Fruit fly (Drosophila melanogaster): ENCODE data around the gene CG34140.

The CG34140 gene

dm6 chr3L:224004-224951 is 40.1 kb upstream of the CG34140 start (continued):
- TF ChIP-seq CG7271 (tag; optimal IDR thresholded peaks at IDR 0.05) = no peak
- TF ChIP-seq otp (GFP tag; IDR thresholded peaks at IDR 0.05) = peak; percentile 10; the same call in 1 of the 3 replicates
- TF ChIP-seq vnd (GFP tag; IDR thresholded peaks at IDR 0.05; ENCODE audit: partially characterized antibody) = 0 out of 3 replicates have a peak, but pooled peaks have one; percentile 9
- peak; percentile 40 for TF ChIP-seq Deaf1 (tag; optimal IDR thresholded peaks at IDR 0.05)
- TF ChIP-seq Rx (GFP tag; IDR thresholded peaks at IDR 0.05) = no peak
- TF ChIP-seq H2.0 (GFP tag; IDR thresholded peaks at IDR 0.05) = 0 out of 2 replicates have a peak, but pooled peaks have one; percentile 10
- TF ChIP-seq HLH54F (GFP tag; optimal IDR thresholded peaks at IDR 0.05) = no peak
- TF ChIP-seq CG6791 (GFP tag; IDR thresholded peaks at IDR 0.05; ENCODE audit: partially characterized antibody) = peak; percentile 54; the same call in 2 of the 3 replicates
- TF ChIP-seq lilli (GFP tag; optimal IDR thresholded peaks at IDR 0.05) = peak; percentile 78
- TF ChIP-seq Bgb (GFP tag; IDR thresholded peaks at IDR 0.05; ENCODE audit: partially characterized antibody) = peak; percentile 65
- TF ChIP-seq phol (tag; optimal IDR thresholded peaks at IDR 0.05) = peak; percentile 97
- TF ChIP-seq pita (GFP tag; optimal IDR thresholded peaks at IDR 0.05) = no peak
- TF ChIP-seq C15 (GFP tag; IDR thresholded peaks at IDR 0.05) = peak; percentile 9; the same call in 1 of the 3 replicates
- peak; percentile 63 for TF ChIP-seq ranshi (GFP tag; IDR thresholded peaks at IDR 0.05)
- peak; percentile 24 for TF ChIP-seq Nf-YC (tag; optimal IDR thresholded peaks at IDR 0.05)
- peak; percentile 52 for TF ChIP-seq CG1832 (GFP tag; optimal IDR thresholded peaks at IDR 0.05)
- TF ChIP-seq CG5953 (GFP tag; IDR thresholded peaks at IDR 0.05) = peak; percentile 55; the same call in 1 of the 2 replicates
- peak; percentile 51; the same call in 1 of the 2 replicates for TF ChIP-seq CG11247 (GFP tag; IDR thresholded peaks at IDR 0.05)
- peak; percentile 18 for TF ChIP-seq Xrp1 (GFP tag; IDR thresholded peaks at IDR 0.05)
- TF ChIP-seq klu (GFP tag; IDR thresholded peaks at IDR 0.05) = no peak
- TF ChIP-seq CG12155 (GFP tag; optimal IDR thresholded peaks at IDR 0.05) = no peak
- peak; percentile 96 for TF ChIP-seq CG10321 (GFP tag; IDR thresholded peaks at IDR 0.05)
- TF ChIP-seq chinmo (GFP tag; IDR thresholded peaks at IDR 0.05; ENCODE audit: partially characterized antibody) = peak; percentile 68; the same call in 3 of the 4 replicates
- no peak for TF ChIP-seq Hmx (GFP tag; optimal IDR thresholded peaks at IDR 0.05)
- peak; percentile 8 for TF ChIP-seq jumu (GFP tag; optimal IDR thresholded peaks at IDR 0.05)
- TF ChIP-seq pho (GFP tag; optimal IDR thresholded peaks at IDR 0.05) = peak; percentile 34
- TF ChIP-seq kni (GFP tag; optimal IDR thresholded peaks at IDR 0.05) = peak; percentile 84
- TF ChIP-seq Side (GFP tag; optimal IDR thresholded peaks at IDR 0.05) = no peak
- no peak for TF ChIP-seq prd (optimal IDR thresholded peaks at IDR 0.05)
- no peak for TF ChIP-seq prd (GFP tag; IDR thresholded peaks at IDR 0.05)
- peak; percentile 57 for TF ChIP-seq Ssrp (tag; optimal IDR thresholded peaks at IDR 0.05)
- TF ChIP-seq CG11093 (GFP tag; IDR thresholded peaks at IDR 0.05) = no peak
- TF ChIP-seq ap (GFP tag; IDR thresholded peaks at IDR 0.05) = peak; percentile 15; the same call in 1 of the 2 replicates
- TF ChIP-seq ase (GFP tag; IDR thresholded peaks at IDR 0.05) = no peak
- TF ChIP-seq peb (GFP tag; IDR thresholded peaks at IDR 0.05) = no peak
- TF ChIP-seq Bdp1 (GFP tag; optimal IDR thresholded peaks at IDR 0.05) = peak; percentile 20
- TF ChIP-seq Awh (GFP tag; IDR thresholded peaks at IDR 0.05) = peak; percentile 32; the same call in 1 of the 2 replicates
- TF ChIP-seq hb (GFP tag; IDR thresholded peaks at IDR 0.05; ENCODE audit: partially characterized antibody) = no peak
- peak; percentile 4 for TF ChIP-seq lbe (GFP tag; optimal IDR thresholded peaks at IDR 0.05)
- peak; percentile 23; the same call in 1 of the 2 replicates for TF ChIP-seq slbo (GFP tag; IDR thresholded peaks at IDR 0.05)
- 0 out of 2 replicates have a peak, but pooled peaks have one; percentile 19 for TF ChIP-seq Taf1 (GFP tag; IDR thresholded peaks at IDR 0.05)
- TF ChIP-seq twi (tag; optimal IDR thresholded peaks at IDR 0.05) = peak; percentile 1
- peak; percentile 57; the same call in 2 of the 3 replicates for TF ChIP-seq zfh1 (GFP tag; IDR thresholded peaks at IDR 0.05)
- peak; percentile 26 for TF ChIP-seq CG1603 (tag; optimal IDR thresholded peaks at IDR 0.05)
- TF ChIP-seq Eip74EF (GFP tag; optimal IDR thresholded peaks at IDR 0.05) = peak in 1 of 2 experiments; percentile 81
- TF ChIP-seq bigmax (GFP tag; optimal IDR thresholded peaks at IDR 0.05) = peak; percentile 25
- TF ChIP-seq CrebB (tag; optimal IDR thresholded peaks at IDR 0.05) = peak; percentile 1

Measured in whole organism, embryonic.